Worm (Caenorhabditis elegans) whole organism, L3 larva: ENCODE data around the gene rabr-2.

Experiments used
- ZK546.5 ChIP-seq: sonication (generic microtip); optimal IDR thresholded peaks from 2 replicates; lab custom pipeline; 2017; ENCODE audit warnings: missing biosample characterization, missing genetic modification characterization
- aly-2 ChIP-seq: fragments of 150-350 bp; optimal IDR thresholded peaks from 2 replicates; lab custom pipeline; 2014; ENCODE audit warnings: missing biosample characterization, missing genetic modification characterization
- ama-1 ChIP-seq: fragments of 150-350 bp; optimal IDR thresholded peaks from 2 replicates; lab custom pipeline; 2018
- ceh-28 ChIP-seq: fragments of 150-350 bp; optimal IDR thresholded peaks from 2 replicates; lab custom pipeline; 2014; ENCODE audit warnings: missing biosample characterization, missing genetic modification reagents, missing genetic modification characterization
- ceh-82 ChIP-seq: fragments of 150-350 bp; optimal IDR thresholded peaks from 2 replicates; lab custom pipeline; 2014; ENCODE audit warnings: missing biosample characterization, missing genetic modification characterization
- ceh-9 ChIP-seq: sonication (generic microtip); optimal IDR thresholded peaks from 2 replicates; lab custom pipeline; 2018; ENCODE audit warnings: missing biosample characterization, missing genetic modification characterization
- daf-12 ChIP-seq: fragments of 150-350 bp; optimal IDR thresholded peaks from 2 replicates; lab custom pipeline; 2014; ENCODE audit warnings: missing biosample characterization, missing genetic modification reagents, missing genetic modification characterization
- egl-27 ChIP-seq: sonication (generic microtip); optimal IDR thresholded peaks from 4 replicates; lab custom pipeline; 2017; ENCODE audit warnings: missing biosample characterization, missing genetic modification reagents, missing genetic modification characterization
- egl-5 ChIP-seq: fragments of 150-350 bp; optimal IDR thresholded peaks from 2 replicates; lab custom pipeline; 2017; ENCODE audit warnings: missing biosample characterization, missing genetic modification reagents, missing genetic modification characterization, inconsistent platforms
- elt-2 ChIP-seq: sonication (generic microtip); optimal IDR thresholded peaks from 2 replicates; lab custom pipeline; 2016; ENCODE audit warnings: missing genetic modification reagents, mild to moderate bottlenecking, missing genetic modification characterization, missing compliant biosample characterization
- eor-1 ChIP-seq, 2 experiments: fragments of 150-350 bp; optimal IDR thresholded peaks; 2 replicates each; lab custom pipeline; 2014 to 2018; ENCODE audit warnings: missing biosample characterization in 2 of 2, missing genetic modification characterization in 2 of 2
- lin-15B ChIP-seq: fragments of 150-350 bp; optimal IDR thresholded peaks from 2 replicates; lab custom pipeline; 2014; ENCODE audit warnings: missing biosample characterization, missing genetic modification characterization
- lsy-12 ChIP-seq: sonication (generic microtip); optimal IDR thresholded peaks from 2 replicates; lab custom pipeline; 2016; ENCODE audit warnings: mild to moderate bottlenecking, missing genetic modification characterization, missing compliant biosample characterization
- mml-1 ChIP-seq: fragments of 150-350 bp; sonication (generic microtip); optimal IDR thresholded peaks from 3 replicates; lab custom pipeline; 2014; ENCODE audit warnings: missing biosample characterization, missing genetic modification characterization
- nfya-1 ChIP-seq: sonication (generic microtip); optimal IDR thresholded peaks from 2 replicates; lab custom pipeline; 2017; ENCODE audit warnings: missing genetic modification characterization, mild to moderate bottlenecking, missing compliant biosample characterization, antibody characterized with exemption, moderate library complexity; ENCODE audit not compliant: insufficient read depth
- nhr-11 ChIP-seq: fragments of 150-350 bp; optimal IDR thresholded peaks from 2 replicates; lab custom pipeline; 2014; ENCODE audit warnings: missing biosample characterization, missing genetic modification characterization
- nhr-12 ChIP-seq: fragments of 150-350 bp; optimal IDR thresholded peaks from 2 replicates; lab custom pipeline; 2014; ENCODE audit warnings: missing biosample characterization, missing genetic modification characterization
- nhr-23 ChIP-seq: fragments of 150-350 bp; optimal IDR thresholded peaks from 2 replicates; lab custom pipeline; 2014; ENCODE audit warnings: missing biosample characterization, missing genetic modification reagents, missing genetic modification characterization
- nhr-25 ChIP-seq: sonication (generic microtip); optimal IDR thresholded peaks from 2 replicates; lab custom pipeline; 2017; ENCODE audit warnings: missing biosample characterization, missing genetic modification characterization
- nhr-28 ChIP-seq: fragments of 150-350 bp; optimal IDR thresholded peaks from 2 replicates; lab custom pipeline; 2014; ENCODE audit warnings: missing biosample characterization, missing genetic modification characterization
- nhr-76 ChIP-seq: fragments of 150-350 bp; sonication (generic microtip); optimal IDR thresholded peaks from 5 replicates; lab custom pipeline; 2014; ENCODE audit warnings: missing biosample characterization, missing genetic modification characterization
- nhr-77 ChIP-seq: fragments of 150-350 bp; optimal IDR thresholded peaks from 2 replicates; lab custom pipeline; 2014; ENCODE audit warnings: missing biosample characterization, missing genetic modification characterization
- pha-4 ChIP-seq: fragments of 150-350 bp; optimal IDR thresholded peaks from 2 replicates; lab custom pipeline; 2014; ENCODE audit warnings: missing biosample characterization, missing genetic modification reagents, missing genetic modification characterization
- pqm-1 ChIP-seq: fragments of 150-350 bp; optimal IDR thresholded peaks from 2 replicates; lab custom pipeline; 2017; ENCODE audit warnings: missing biosample characterization, missing genetic modification characterization, inconsistent platforms
- sea-2 ChIP-seq: fragments of 150-350 bp; sonication (generic microtip); optimal IDR thresholded peaks from 4 replicates; lab custom pipeline; 2014; ENCODE audit warnings: missing biosample characterization, missing genetic modification reagents, missing genetic modification characterization
- snpc-4 ChIP-seq: fragments of 150-350 bp; optimal IDR thresholded peaks from 2 replicates; lab custom pipeline; 2014; ENCODE audit warnings: missing biosample characterization, missing genetic modification characterization
- tbx-2 ChIP-seq: sonication (generic microtip); optimal IDR thresholded peaks from 2 replicates; lab custom pipeline; 2016; ENCODE audit warnings: mild to moderate bottlenecking, missing genetic modification characterization, missing compliant biosample characterization
- unc-39 ChIP-seq: sonication (generic microtip); optimal IDR thresholded peaks from 4 replicates; lab custom pipeline; 2017; ENCODE audit warnings: missing biosample characterization, missing genetic modification characterization
- unc-62 ChIP-seq: fragments of 150-350 bp; sonication (generic microtip); optimal IDR thresholded peaks from 4 replicates; lab custom pipeline; 2014; ENCODE audit warnings: missing biosample characterization, missing genetic modification reagents, missing genetic modification characterization
- ztf-11 ChIP-seq: fragments of 150-350 bp; optimal IDR thresholded peaks from 2 replicates; lab custom pipeline; 2014; ENCODE audit warnings: missing biosample characterization, missing genetic modification characterization
- ztf-4 ChIP-seq: fragments of 150-350 bp; optimal IDR thresholded peaks from 2 replicates; lab custom pipeline; 2014; ENCODE audit warnings: missing biosample characterization, missing genetic modification characterization

rabr-2 gene

ce11 chrIV:17471870-17472459, 11.2 kb downstream of the rabr-2 start, which contains the start of gene epic-1:
Gene epic-1, minus strand, starts transcription at chrIV:17471920.
- TF ChIP-seq nhr-23 (tag; lab: Kevin White, UChicago) (peak; percentile 87), ceh-82 (tag; lab: Kevin White, UChicago) (no peak), nhr-28 (no peak), daf-12 (no peak), nhr-25 (tag; lab: Kevin White, UChicago) (peak; percentile 81), egl-27 (tag; lab: Kevin White, UChicago) (peak; percentile 4)

DNA sequence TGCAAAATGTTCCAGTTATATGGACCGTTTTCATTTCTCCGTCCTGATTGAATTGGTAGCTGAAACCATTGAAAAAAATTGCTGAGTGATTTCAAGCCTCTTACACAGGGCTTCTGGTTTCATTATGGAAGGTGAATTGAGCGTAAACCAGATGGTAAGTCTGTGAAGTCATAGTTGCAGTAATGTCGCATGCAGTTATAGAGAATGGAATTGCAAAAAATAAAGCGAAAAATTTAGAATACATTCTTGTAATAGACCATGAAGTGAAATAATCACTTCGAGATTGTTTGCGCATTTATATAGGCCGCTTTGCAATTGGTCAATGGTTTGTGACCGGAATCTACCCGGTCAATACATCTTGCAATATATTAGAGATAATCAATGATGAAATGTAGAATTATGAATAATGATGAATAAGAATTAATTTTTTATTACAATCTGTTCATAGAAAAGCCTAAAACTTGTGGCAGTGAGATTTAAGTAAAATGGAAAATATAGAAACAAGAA, 13.0 kb downstream of the rabr-2 start, which contains the start of gene F11E6.4:
TSS of gene F11E6.4 (minus strand) at position 259 of the 507 bp plus-strand sequence.
- TF ChIP-seq nhr-76 (tag; lab: Kevin White, UChicago) (peak; percentile 2), ama-1 (lab: Kevin White, UChicago) (peak; percentile 62), daf-12 (no peak), ceh-28 (tag; lab: Kevin White, UChicago) (peak; percentile 36), ceh-9 (tag; lab: Kevin White, UChicago) (no peak), nhr-25 (tag; lab: Kevin White, UChicago) (peak; percentile 63), ztf-4 (tag; lab: Kevin White, UChicago) (no peak), egl-27 (tag; lab: Kevin White, UChicago) (no peak), ztf-11 (tag; lab: Kevin White, UChicago) (no peak), sea-2 (no peak), egl-5 (no peak)

DNA sequence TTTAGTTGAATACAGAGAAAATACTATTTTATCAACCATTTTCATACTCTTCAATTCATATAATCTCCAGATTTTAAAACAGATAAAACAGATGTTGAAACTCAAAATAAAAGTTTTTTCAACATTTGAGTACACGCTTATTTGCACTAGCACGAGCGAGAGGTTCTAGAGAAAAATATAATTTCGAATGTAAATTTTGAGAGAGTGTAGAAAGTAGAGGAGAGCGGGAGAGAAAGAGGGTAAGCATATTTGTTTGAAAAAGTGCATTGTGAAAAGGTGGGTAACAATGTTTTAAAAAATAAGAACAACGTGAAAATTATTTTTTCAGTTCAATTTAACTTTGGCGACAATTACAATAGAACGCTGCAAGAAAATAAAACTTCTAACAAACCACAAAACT, 15.3 kb downstream of the rabr-2 start:
- TF ChIP-seq nfya-1 (tag; lab: Kevin White, UChicago) (no peak), snpc-4 (tag; lab: Kevin White, UChicago) (peak; percentile 8), pha-4 (peak; percentile 51)
- TF ChIP-seq, all 47 proteins: peak for 2

- TF ChIP-seq pqm-1 (tag; lab: Kevin White, UChicago) (peak; percentile 95), nhr-23 (tag; lab: Kevin White, UChicago) (no peak), elt-2 (peak; percentile 95), nhr-11 (tag; lab: Kevin White, UChicago) (no peak), tbx-2 (tag; lab: Kevin White, UChicago) (no peak)
Observed at ce11 chrIV:17467325-17467724, 15.8 kb downstream of the rabr-2 start, which contains the start of gene elo-2. Gene elo-2, minus strand, starts transcription at chrIV:17467408.

DNA sequence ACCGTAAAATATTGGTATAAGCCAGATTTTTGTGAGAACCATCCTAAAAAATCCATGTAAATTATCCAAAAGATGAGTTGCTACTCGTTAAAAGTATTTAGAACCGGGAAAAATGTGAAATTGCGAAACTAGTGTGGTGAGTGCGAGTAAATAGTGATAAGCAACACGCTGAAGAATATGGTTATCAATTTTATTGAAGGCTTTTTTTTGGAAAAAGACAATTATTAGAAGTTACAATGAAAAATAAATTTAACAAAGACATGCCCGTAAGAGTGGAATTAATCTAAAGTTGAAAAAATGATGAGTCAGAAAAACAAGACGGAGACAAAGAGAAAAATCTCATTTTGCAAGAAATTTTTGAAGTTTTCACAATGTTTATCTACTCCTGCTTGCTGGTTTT, 17.2 kb downstream of the rabr-2 start, which contains the start of gene F11E6.6:
TSS of gene F11E6.6 (minus strand) at position 101 of the 400 bp plus-strand sequence.
- no peak for TF ChIP-seq snpc-4 (tag; lab: Kevin White, UChicago)
- no peak for TF ChIP-seq unc-39 (tag; lab: Kevin White, UChicago)
- peak; percentile 38 for TF ChIP-seq elt-2
- no peak for TF ChIP-seq lsy-12
- TF ChIP-seq nhr-25 (tag; lab: Kevin White, UChicago): no peak
- no peak for TF ChIP-seq nhr-77
- TF ChIP-seq pha-4: peak; percentile 27
- TF ChIP-seq eor-1 (tag; optimal IDR thresholded peaks at IDR 0.05; lab: Kevin White, UChicago): no peak
- no peak for TF ChIP-seq sea-2
- no peak for TF ChIP-seq lin-15B (tag; lab: Kevin White, UChicago)
- TF ChIP-seq egl-27 (tag; lab: Kevin White, UChicago): no peak
- TF ChIP-seq mml-1 (tag; lab: Kevin White, UChicago): no peak
- TF ChIP-seq ztf-4 (tag; lab: Kevin White, UChicago): no peak
- no peak for TF ChIP-seq aly-2
- TF ChIP-seq nhr-28: no peak
- peak; percentile 21 for TF ChIP-seq pqm-1 (tag; lab: Kevin White, UChicago)
- no peak for TF ChIP-seq ZK546.5 (tag; lab: Kevin White, UChicago)
- no peak for TF ChIP-seq unc-62 (GFP tag; lab: Kevin White, UChicago)
- TF ChIP-seq nhr-76 (tag; lab: Kevin White, UChicago): no peak
- TF ChIP-seq nhr-12: no peak
- no peak for TF ChIP-seq nfya-1 (tag; lab: Kevin White, UChicago)
